Worm (Caenorhabditis elegans) whole organism, young adult: ENCODE measurements around the gene magu-2.

Experiments
- B0261.1 ChIP-seq: sonication (generic microtip); optimal IDR thresholded peaks from 2 replicates; lab custom pipeline; 2016; ENCODE audit warnings: mild to moderate bottlenecking, missing genetic modification characterization, moderate library complexity, missing compliant biosample characterization
- C17E4.6 ChIP-seq: fragments of 200-800 bp; sonication (Bioruptor generic); IDR thresholded peaks from 2 replicates; pipeline ENCODE4 v1.3.6; 2022; ENCODE audit warnings: missing genetic modification reagents, missing genetic modification characterization, missing compliant biosample characterization
- D2030.7 ChIP-seq: fragments of 200-800 bp; sonication (Bioruptor generic); IDR thresholded peaks from 2 replicates; pipeline ENCODE4 v1.3.6; 2022; ENCODE audit warnings: missing genetic modification reagents, missing genetic modification characterization, missing compliant biosample characterization
- F10E7.11 ChIP-seq: sonication (generic microtip); optimal IDR thresholded peaks from 2 replicates; lab custom pipeline; 2017; ENCODE audit warnings: mild to moderate bottlenecking, missing genetic modification characterization, moderate library complexity, missing compliant biosample characterization
- F33H1.4 ChIP-seq: fragments of 200-800 bp; sonication (Bioruptor generic); IDR thresholded peaks from 2 replicates; pipeline ENCODE4 v1.3.6; 2022; ENCODE audit warnings: missing genetic modification reagents, missing genetic modification characterization, missing compliant biosample characterization
- F37B4.10 ChIP-seq: fragments of 200-800 bp; sonication (Bioruptor generic); IDR thresholded peaks from 2 replicates; pipeline ENCODE4 v1.3.6; 2022; ENCODE audit warnings: missing genetic modification characterization, missing compliant biosample characterization
- F49E8.2 ChIP-seq: sonication (generic microtip); optimal IDR thresholded peaks from 3 replicates; lab custom pipeline; 2017; ENCODE audit warnings: missing genetic modification characterization, mild to moderate bottlenecking, missing compliant biosample characterization, antibody characterized with exemption, moderate library complexity; ENCODE audit not compliant: insufficient read depth
- F57A8.1 ChIP-seq: fragments of 200-800 bp; sonication (Bioruptor generic); optimal IDR thresholded peaks from 2 replicates; lab custom pipeline; 2018; ENCODE audit warnings: mild to moderate bottlenecking, missing genetic modification characterization, moderate library complexity, missing compliant biosample characterization
- F57C9.4 ChIP-seq: sonication (generic microtip); optimal IDR thresholded peaks from 2 replicates; lab custom pipeline; 2017; ENCODE audit warnings: mild to moderate bottlenecking, missing genetic modification characterization, missing compliant biosample characterization
- K11D2.4 ChIP-seq: fragments of 200-800 bp; sonication (Bioruptor generic); IDR thresholded peaks from 2 replicates; pipeline ENCODE4 v1.3.6; 2022; ENCODE audit warnings: missing genetic modification reagents, missing genetic modification characterization, missing compliant biosample characterization
- Y53G8AR.9 ChIP-seq: fragments of 200-800 bp; sonication (Bioruptor generic); conservative IDR thresholded peaks from 2 replicates; pipeline ENCODE4 v1.3.6; 2022; ENCODE audit warnings: missing genetic modification reagents, missing genetic modification characterization, missing compliant biosample characterization
- Y56A3A.18 ChIP-seq: fragments of 200-800 bp; sonication (Bioruptor generic); IDR thresholded peaks from 2 replicates; pipeline ENCODE4 v1.3.6; 2022; ENCODE audit warnings: missing genetic modification reagents, missing genetic modification characterization, missing compliant biosample characterization
- atf-7 ChIP-seq: sonication (generic microtip); optimal IDR thresholded peaks from 2 replicates; lab custom pipeline; 2017; ENCODE audit warnings: mild to moderate bottlenecking, missing genetic modification characterization, missing compliant biosample characterization
- athp-1 ChIP-seq: sonication (generic microtip); optimal IDR thresholded peaks from 2 replicates; lab custom pipeline; 2017; ENCODE audit warnings: mild to moderate bottlenecking, missing genetic modification characterization, missing compliant biosample characterization
- ceh-100 ChIP-seq: fragments of 200-800 bp; sonication (Bioruptor generic); IDR thresholded peaks from 2 replicates; pipeline ENCODE4 v1.3.6; 2022; ENCODE audit warnings: missing genetic modification reagents, missing genetic modification characterization, missing compliant biosample characterization
- ceh-27 ChIP-seq: fragments of 200-800 bp; sonication (Bioruptor generic); optimal IDR thresholded peaks from 2 replicates; lab custom pipeline; 2018; ENCODE audit warnings: mild to moderate bottlenecking, missing genetic modification characterization, moderate library complexity, missing compliant biosample characterization
- ceh-40 ChIP-seq: fragments of 200-800 bp; sonication (Bioruptor generic); IDR thresholded peaks from 2 replicates; pipeline ENCODE4 v1.3.6; 2022; ENCODE audit warnings: missing genetic modification characterization, missing compliant biosample characterization
- die-1 ChIP-seq: sonication (generic microtip); optimal IDR thresholded peaks from 2 replicates; lab custom pipeline; 2016; ENCODE audit warnings: missing genotype, mild to moderate bottlenecking, missing genetic modification characterization, missing compliant biosample characterization
- efl-1 ChIP-seq: fragments of 150-350 bp; optimal IDR thresholded peaks from 2 replicates; lab custom pipeline; 2014; ENCODE audit warnings: missing biosample characterization, missing genetic modification reagents, missing genetic modification characterization
- egl-18 ChIP-seq: fragments of 200-800 bp; sonication (Bioruptor generic); IDR thresholded peaks from 2 replicates; pipeline ENCODE4 v1.3.6; 2022; ENCODE audit warnings: missing genetic modification reagents, missing genetic modification characterization, missing compliant biosample characterization
- ets-4 ChIP-seq: fragments of 200-800 bp; sonication (Bioruptor generic); optimal IDR thresholded peaks from 2 replicates; lab custom pipeline; 2018; ENCODE audit warnings: mild to moderate bottlenecking, missing genetic modification characterization, missing compliant biosample characterization
- hlh-12 ChIP-seq: sonication (generic microtip); optimal IDR thresholded peaks from 2 replicates; lab custom pipeline; 2016; ENCODE audit warnings: missing genetic modification characterization, missing compliant biosample characterization
- hrde-1 ChIP-seq: sonication (generic microtip); optimal IDR thresholded peaks from 2 replicates; lab custom pipeline; 2016; ENCODE audit warnings: missing genetic modification characterization, mild to moderate bottlenecking, missing compliant biosample characterization, moderate library complexity, missing genotype, missing genetic modification reagents, borderline replicate concordance
- let-607 ChIP-seq, 2 experiments: fragments of 200-800 bp in 1 of 2; sonication (Bioruptor generic) in 1 of 2; sonication (generic microtip) in 1 of 2; optimal IDR thresholded peaks; 2 replicates each; lab custom pipeline; 2016 to 2018; ENCODE audit warnings: mild to moderate bottlenecking in 2 of 2, missing compliant biosample characterization in 2 of 2, missing genetic modification characterization in 2 of 2, moderate library complexity in 2 of 2, missing genotype in 1 of 2
- lin-35 ChIP-seq, 3 experiments: fragments of 150-350 bp in 2 of 3; sonication (generic microtip) in 1 of 3; optimal IDR thresholded peaks; 2 replicates each; lab custom pipeline; 2014 to 2018; ENCODE audit warnings: missing biosample characterization in 3 of 3, missing genetic modification characterization in 3 of 3, missing genetic modification reagents in 3 of 3
- lir-1 ChIP-seq: fragments of 200-800 bp; sonication (Bioruptor generic); conservative IDR thresholded peaks from 2 replicates; pipeline ENCODE4 v1.3.6; 2022; ENCODE audit warnings: missing genetic modification reagents, missing genetic modification characterization, missing compliant biosample characterization
- madf-3 ChIP-seq: fragments of 200-800 bp; sonication (Bioruptor generic); IDR thresholded peaks from 2 replicates; pipeline ENCODE4 v1.3.6; 2022; ENCODE audit warnings: missing genetic modification reagents, missing genetic modification characterization, missing compliant biosample characterization
- madf-8 ChIP-seq: fragments of 200-800 bp; sonication (Bioruptor generic); conservative IDR thresholded peaks from 2 replicates; pipeline ENCODE4 v1.3.6; 2022; ENCODE audit warnings: missing genetic modification reagents, missing genetic modification characterization, missing compliant biosample characterization
- mes-4 ChIP-seq: sonication (generic microtip); optimal IDR thresholded peaks from 2 replicates; lab custom pipeline; 2016; ENCODE audit warnings: missing genotype, missing genetic modification characterization, missing compliant biosample characterization
- nfyb-1 ChIP-seq: fragments of 200-800 bp; sonication (Bioruptor generic); IDR thresholded peaks from 2 replicates; pipeline ENCODE4 v1.3.6; 2022; ENCODE audit warnings: missing genetic modification reagents, missing genetic modification characterization, missing compliant biosample characterization
- pbrm-1 ChIP-seq: fragments of 200-800 bp; sonication (Bioruptor generic); IDR thresholded peaks from 2 replicates; pipeline ENCODE4 v1.3.6; 2022; ENCODE audit warnings: missing genetic modification reagents, missing genetic modification characterization, missing compliant biosample characterization
- pha-4 ChIP-seq: fragments of 150-350 bp; sonication (generic microtip); optimal IDR thresholded peaks from 2 replicates; lab custom pipeline; 2014; ENCODE audit warnings: missing biosample characterization, missing genetic modification reagents, missing genetic modification characterization
- rcor-1 ChIP-seq: fragments of 200-800 bp; sonication (Bioruptor generic); IDR thresholded peaks from 2 replicates; pipeline ENCODE4 v1.3.6; 2022; ENCODE audit warnings: missing genetic modification reagents, missing genetic modification characterization, missing compliant biosample characterization
- repo-1 ChIP-seq: sonication (generic microtip); optimal IDR thresholded peaks from 2 replicates; lab custom pipeline; 2017; ENCODE audit warnings: mild to moderate bottlenecking, missing genetic modification characterization, missing compliant biosample characterization
- sea-2 ChIP-seq: fragments of 200-800 bp; sonication (Bioruptor generic); IDR thresholded peaks from 2 replicates; pipeline ENCODE4 v1.3.6; 2022; ENCODE audit warnings: missing genetic modification characterization, missing compliant biosample characterization
- snpc-1.1 ChIP-seq: sonication (generic microtip); optimal IDR thresholded peaks from 2 replicates; lab custom pipeline; 2017; ENCODE audit warnings: missing genetic modification characterization, mild to moderate bottlenecking, missing compliant biosample characterization, antibody characterized with exemption, moderate library complexity, missing genotype, missing genetic modification reagents; ENCODE audit not compliant: insufficient read depth
- sptf-2 ChIP-seq: fragments of 200-800 bp; sonication (Bioruptor generic); optimal IDR thresholded peaks from 2 replicates; lab custom pipeline; 2018; ENCODE audit warnings: mild to moderate bottlenecking, missing genetic modification characterization, missing compliant biosample characterization
- tbp1 ChIP-seq: fragments of 200-800 bp; sonication (Bioruptor generic); optimal IDR thresholded peaks from 2 replicates; lab custom pipeline; 2018; ENCODE audit warnings: mild to moderate bottlenecking, missing genetic modification characterization, missing compliant biosample characterization
- tlf-1 ChIP-seq: fragments of 200-800 bp; sonication (Bioruptor generic); optimal IDR thresholded peaks from 2 replicates; lab custom pipeline; 2018; ENCODE audit warnings: mild to moderate bottlenecking, missing genetic modification characterization, missing compliant biosample characterization
- zim-3 ChIP-seq: sonication (generic microtip); optimal IDR thresholded peaks from 2 replicates; lab custom pipeline; 2017; ENCODE audit warnings: mild to moderate bottlenecking, missing genetic modification characterization, moderate library complexity, missing compliant biosample characterization
- ztf-22 ChIP-seq: fragments of 200-800 bp; sonication (Bioruptor generic); optimal IDR thresholded peaks from 2 replicates; lab custom pipeline; 2018; ENCODE audit warnings: mild to moderate bottlenecking, missing genetic modification characterization, moderate library complexity, missing compliant biosample characterization

magu-2 gene

ce11 chrV:8768481-8768959, 32.3 kb downstream of the magu-2 start, which contains the start of gene B0507.3 (continued):
- TF ChIP-seq F37B4.10 (no peak), F57C9.4 (tag; lab: Kevin White, UChicago) (no peak), tbp1 (no peak), hlh-12 (tag; lab: Kevin White, UChicago) (no peak), F10E7.11 (tag; lab: Kevin White, UChicago) (no peak), rcor-1 (GFP tag; lab: Robert Waterston, UW) (no peak), athp-1 (tag; lab: Kevin White, UChicago) (no peak), C17E4.6 (GFP tag; lab: Robert Waterston, UW) (no peak), ceh-27 (no peak), lir-1 (GFP tag; lab: Robert Waterston, UW) (no peak), D2030.7 (GFP tag; lab: Robert Waterston, UW) (no peak), zim-3 (no peak), efl-1 (no peak), ztf-22 (peak; percentile 74), repo-1 (tag; lab: Kevin White, UChicago) (no peak), pha-4 (tag; lab: Kevin White, UChicago) (peak; percentile 54), hrde-1 (tag; lab: Kevin White, UChicago) (no peak), K11D2.4 (GFP tag; lab: Robert Waterston, UW) (no peak), ceh-40 (GFP tag; lab: Robert Waterston, UW) (no peak), Y56A3A.18 (GFP tag; lab: Robert Waterston, UW) (no peak), madf-8 (GFP tag; lab: Robert Waterston, UW) (no peak), F57A8.1 (GFP tag; lab: Kevin White, UChicago) (no peak), F49E8.2 (tag; lab: Kevin White, UChicago) (no peak), nfyb-1 (GFP tag; lab: Robert Waterston, UW) (no peak), pbrm-1 (GFP tag; lab: Robert Waterston, UW) (no peak), egl-18 (GFP tag; lab: Robert Waterston, UW) (no peak), let-607 (tag; optimal IDR thresholded peaks at IDR 0.05; lab: Kevin White, UChicago) (peak in 1 of 2 experiments; percentile 48), B0261.1 (tag; lab: Kevin White, UChicago) (no peak), die-1 (tag; lab: Kevin White, UChicago) (no peak), ceh-100 (GFP tag; lab: Robert Waterston, UW) (no peak), madf-3 (GFP tag; lab: Robert Waterston, UW) (no peak), sptf-2 (GFP tag; lab: Kevin White, UChicago) (no peak), Y53G8AR.9 (GFP tag; lab: Robert Waterston, UW) (no peak), sea-2 (GFP tag; lab: Robert Waterston, UW) (no peak), F33H1.4 (GFP tag; lab: Robert Waterston, UW) (no peak), tlf-1 (GFP tag; lab: Kevin White, UChicago) (peak; percentile 30), ets-4 (GFP tag; lab: Kevin White, UChicago) (peak; percentile 76), snpc-1.1 (tag; lab: Kevin White, UChicago) (no peak), atf-7 (tag; lab: Kevin White, UChicago) (peak; percentile 49), mes-4 (tag; lab: Kevin White, UChicago) (no peak), lin-35 (GFP tag; optimal IDR thresholded peaks at IDR 0.05; lab: Kevin White, UChicago) (no peak)
